Worm (Caenorhabditis elegans) whole organism, L2 larva: Measurements from ENCODE around the gene F41C3.11.

Source experiments
- ama-1 ChIP-seq: fragments of 150-350 bp; optimal IDR thresholded peaks from 2 replicates; lab custom pipeline; 2018; ENCODE audit warnings: inconsistent platforms
- egl-27 ChIP-seq: sonication (generic microtip); optimal IDR thresholded peaks from 3 replicates; lab custom pipeline; 2017; ENCODE audit warnings: missing biosample characterization, missing genetic modification reagents, missing genetic modification characterization
- elt-1 ChIP-seq: fragments of 150-350 bp; optimal IDR thresholded peaks from 2 replicates; lab custom pipeline; 2014; ENCODE audit warnings: missing biosample characterization, missing genetic modification characterization
- fos-1 ChIP-seq: fragments of 150-350 bp; optimal IDR thresholded peaks from 2 replicates; lab custom pipeline; 2014; ENCODE audit warnings: missing biosample characterization, missing genetic modification characterization
- mdl-1 ChIP-seq, 2 experiments: fragments of 150-350 bp in 1 of 2; sonication (generic microtip) in 1 of 2; optimal IDR thresholded peaks; 2 replicates each; lab custom pipeline; 2017; ENCODE audit warnings: missing biosample characterization in 2 of 2, missing genetic modification characterization in 2 of 2
- nhr-237 ChIP-seq: fragments of 150-350 bp; optimal IDR thresholded peaks from 2 replicates; lab custom pipeline; 2014; ENCODE audit warnings: missing biosample characterization, missing genetic modification characterization
- nhr-77 ChIP-seq: fragments of 150-350 bp; optimal IDR thresholded peaks from 2 replicates; lab custom pipeline; 2014; ENCODE audit warnings: missing biosample characterization, missing genetic modification characterization
- sem-4 ChIP-seq: fragments of 150-350 bp; optimal IDR thresholded peaks from 2 replicates; lab custom pipeline; 2014; ENCODE audit warnings: missing biosample characterization, missing genetic modification reagents, missing genetic modification characterization
- snpc-4 ChIP-seq: fragments of 150-350 bp; optimal IDR thresholded peaks from 2 replicates; lab custom pipeline; 2014; ENCODE audit warnings: missing biosample characterization, missing genetic modification characterization
- ztf-11 ChIP-seq: sonication (generic microtip); optimal IDR thresholded peaks from 2 replicates; lab custom pipeline; 2017; ENCODE audit warnings: missing biosample characterization, missing genetic modification characterization

- TF ChIP-seq egl-27 (tag; lab: Kevin White, UChicago), result no peak
- no peak for TF ChIP-seq elt-1
- no peak for TF ChIP-seq nhr-77 (tag; lab: Kevin White, UChicago)
- no peak for TF ChIP-seq ama-1 (lab: Kevin White, UChicago)
- no peak for TF ChIP-seq fos-1 (tag; lab: Kevin White, UChicago)
- TF ChIP-seq nhr-237, result no peak
- no peak for TF ChIP-seq ztf-11 (tag; lab: Kevin White, UChicago)
- TF ChIP-seq mdl-1 (tag; optimal IDR thresholded peaks at IDR 0.05; lab: Kevin White, UChicago), result no peak
- TF ChIP-seq snpc-4, result no peak
- no peak for TF ChIP-seq sem-4
Measured at ce11 chrII:4729733-4730132, 4.0 kb downstream of the F41C3.11 start, which contains the start of gene F41C3.7.
